Fruit fly (Drosophila melanogaster) whole organism, embryonic: ENCODE measurements around the gene Z600.

Source experiments
- Bteb2 ChIP-seq: fragments of 200-800 bp; sonication (Bioruptor generic); optimal IDR thresholded peaks from 2 replicates; lab custom pipeline; 2016; ENCODE audit warnings: missing biosample characterization, missing genetic modification characterization
- CG10543 ChIP-seq: fragments of 200-800 bp; sonication (Bioruptor generic); optimal IDR thresholded peaks from 3 replicates; lab custom pipeline; 2017; ENCODE audit warnings: missing biosample characterization, mild to moderate bottlenecking, missing genetic modification characterization, moderate library complexity
- CG11456 ChIP-seq: fragments of 200-800 bp; sonication (Bioruptor generic); IDR thresholded peaks from 3 replicates; pipeline ENCODE4 v1.3.6; 2022; ENCODE audit warnings: missing biosample characterization, missing genetic modification characterization
- CG13287 ChIP-seq: fragments of 200-800 bp; sonication (Bioruptor generic); IDR thresholded peaks from 2 replicates; pipeline ENCODE4 v1.3.6; 2022; ENCODE audit warnings: missing biosample characterization, missing genetic modification characterization; ENCODE audit not compliant: partially characterized antibody
- ab ChIP-seq: fragments of 200-800 bp; sonication (Bioruptor generic); optimal IDR thresholded peaks from 2 replicates; lab custom pipeline; 2016; ENCODE audit warnings: missing biosample characterization, missing genetic modification characterization
- bbx ChIP-seq: fragments of 200-800 bp; sonication (Bioruptor generic); IDR thresholded peaks from 2 replicates; pipeline ENCODE4 v1.3.6; 2022; ENCODE audit warnings: missing biosample characterization, missing genetic modification characterization; ENCODE audit not compliant: partially characterized antibody
- chn ChIP-seq: fragments of 200-800 bp; sonication (Bioruptor generic); optimal IDR thresholded peaks from 2 replicates; lab custom pipeline; 2016; ENCODE audit warnings: missing biosample characterization, missing genetic modification characterization
- her ChIP-seq: fragments of 200-800 bp; sonication (Bioruptor generic); optimal IDR thresholded peaks from 2 replicates; lab custom pipeline; 2016; ENCODE audit warnings: missing biosample characterization, missing genetic modification characterization
- peb ChIP-seq: fragments of 200-800 bp; sonication (Bioruptor generic); IDR thresholded peaks from 2 replicates; pipeline ENCODE4 v1.3.6; 2022; ENCODE audit warnings: missing biosample characterization, missing genetic modification characterization
- pnt ChIP-seq: fragments of 200-800 bp; sonication (Bioruptor generic); optimal IDR thresholded peaks from 3 replicates; lab custom pipeline; 2016; ENCODE audit warnings: missing biosample characterization, missing genetic modification characterization
- pros ChIP-seq: fragments of 200-800 bp; sonication (Bioruptor generic); optimal IDR thresholded peaks from 3 replicates; lab custom pipeline; 2019; ENCODE audit warnings: missing biosample characterization, mild to moderate bottlenecking, missing genetic modification characterization, moderate library complexity
- sens-2 ChIP-seq: fragments of 200-800 bp; sonication (Bioruptor generic); IDR thresholded peaks from 2 replicates; pipeline ENCODE4 v1.3.6; 2022; ENCODE audit warnings: missing biosample characterization, missing genetic modification characterization
- tll ChIP-seq, 2 experiments: fragments of 200-800 bp in 1 of 2; fragments of >200 bp in 1 of 2; sonication (Bioruptor generic) in 1 of 2; optimal IDR thresholded peaks; 2 replicates each; lab custom pipeline; 2017 to 2019; ENCODE audit warnings: missing biosample characterization in 2 of 2, missing genetic modification characterization in 2 of 2, mild to moderate bottlenecking in 1 of 2, moderate library complexity in 1 of 2
- wdn ChIP-seq: fragments of 200-800 bp; sonication (Bioruptor generic); IDR thresholded peaks from 2 replicates; pipeline ENCODE4 v1.3.6; 2022; ENCODE audit warnings: missing biosample characterization, missing genetic modification characterization

DNA sequence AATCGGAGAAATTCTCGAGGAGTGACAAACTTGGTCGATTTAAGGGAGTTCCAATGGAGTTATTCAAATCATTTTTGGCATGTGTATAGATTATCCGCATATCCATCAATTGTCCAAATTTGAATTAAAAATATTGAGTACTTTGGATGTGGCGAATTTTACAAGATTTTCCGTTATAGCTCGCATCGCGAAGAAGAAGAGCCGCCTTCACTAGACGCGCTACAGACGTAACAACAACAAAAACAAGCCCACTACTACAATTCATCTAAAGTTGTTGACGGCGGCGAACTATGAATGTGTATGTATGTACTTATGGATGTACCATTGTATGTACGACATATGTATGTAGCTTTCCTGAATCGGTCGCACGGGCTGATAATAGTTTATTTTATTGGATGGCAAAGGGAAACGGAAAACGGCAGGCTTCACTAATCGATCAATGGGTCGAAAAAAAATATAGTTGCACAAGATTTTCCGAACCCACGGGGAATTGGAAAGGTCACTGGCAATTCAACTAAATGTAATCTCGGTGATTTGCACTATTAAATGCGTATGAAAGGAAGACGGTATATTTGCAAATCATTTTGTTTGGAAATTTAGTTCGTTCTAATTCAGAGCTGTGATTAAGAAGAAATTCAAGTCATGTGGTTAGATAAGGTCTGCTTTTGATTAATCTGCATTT, 6.1 kb downstream of the Z600 start:
- no peak for TF ChIP-seq wdn (GFP tag; lab: Robert Waterston, UW)
- no peak for TF ChIP-seq bbx (GFP tag; lab: Robert Waterston, UW)
- no peak for TF ChIP-seq pnt (GFP tag; lab: Kevin White, UChicago)
- no peak for TF ChIP-seq ab (GFP tag; lab: Kevin White, UChicago)
- no peak for TF ChIP-seq Bteb2 (GFP tag; lab: Kevin White, UChicago)
- TF ChIP-seq her (GFP tag; lab: Kevin White, UChicago) = no peak
- no peak for TF ChIP-seq sens-2 (GFP tag; lab: Robert Waterston, UW)
- TF ChIP-seq pros (GFP tag; lab: Kevin White, UChicago) = no peak
- TF ChIP-seq chn (GFP tag; lab: Kevin White, UChicago) = no peak
- TF ChIP-seq tll (GFP tag; optimal IDR thresholded peaks at IDR 0.05; lab: Kevin White, UChicago) = no peak
- TF ChIP-seq CG11456 = no peak
- no peak for TF ChIP-seq peb
- peak; percentile 73 for TF ChIP-seq CG10543 (GFP tag; lab: Kevin White, UChicago)
- no peak for TF ChIP-seq CG13287 (GFP tag; lab: Robert Waterston, UW)
